Worm (Caenorhabditis elegans): ENCODE results near the gene C30B5.17.

The C30B5.17 gene

DNA sequence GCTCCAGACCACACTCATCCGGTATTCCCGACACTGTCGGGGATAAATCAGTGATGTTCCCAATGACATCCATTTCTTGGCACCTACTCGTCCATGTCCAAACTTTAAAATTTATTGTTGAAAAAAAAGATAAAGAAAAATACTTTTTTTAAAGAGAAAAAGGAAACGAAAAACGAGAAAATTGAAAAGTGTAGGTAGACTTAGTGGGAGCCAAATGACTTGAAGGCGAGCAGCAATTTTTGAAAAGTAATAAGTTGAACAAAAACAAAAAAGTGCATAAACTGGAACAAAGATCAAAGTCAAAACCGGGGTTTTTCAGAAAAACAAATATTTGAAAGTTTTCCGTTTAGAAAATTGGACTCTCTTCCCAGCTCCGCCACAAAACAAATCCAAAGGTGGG is 5.3 kb upstream of the C30B5.17 start, which contains the start of gene daf-37:
TSS of gene daf-37 (minus strand) at position 101 of the 400 bp plus-strand sequence.
- TF ChIP-seq fos-1 (tag; optimal IDR thresholded peaks at IDR 0.05) (no peak), egl-27 (tag; optimal IDR thresholded peaks at IDR 0.05) (no peak), peb-1 (tag; optimal IDR thresholded peaks at IDR 0.05) (no peak), nhr-23 (tag; optimal IDR thresholded peaks at IDR 0.05) (no peak), elt-3 (tag; optimal IDR thresholded peaks at IDR 0.05) (no peak), crh-2 (tag; optimal IDR thresholded peaks at IDR 0.05) (no peak), gmeb-1 (tag; optimal IDR thresholded peaks at IDR 0.05) (no peak), ZK546.5 (tag; optimal IDR thresholded peaks at IDR 0.05) (no peak), nhr-25 (tag; optimal IDR thresholded peaks at IDR 0.05) (no peak), ceh-82 (tag; optimal IDR thresholded peaks at IDR 0.05) (no peak), blmp-1 (tag; optimal IDR thresholded peaks at IDR 0.05; ENCODE audit: insufficient read depth) (no peak), sem-4 (tag; optimal IDR thresholded peaks at IDR 0.05) (no peak), nhr-12 (tag; optimal IDR thresholded peaks at IDR 0.05) (no peak), nhr-6 (tag; optimal IDR thresholded peaks at IDR 0.05) (no peak), mab-5 (tag; optimal IDR thresholded peaks at IDR 0.05) (no peak)

DNA sequence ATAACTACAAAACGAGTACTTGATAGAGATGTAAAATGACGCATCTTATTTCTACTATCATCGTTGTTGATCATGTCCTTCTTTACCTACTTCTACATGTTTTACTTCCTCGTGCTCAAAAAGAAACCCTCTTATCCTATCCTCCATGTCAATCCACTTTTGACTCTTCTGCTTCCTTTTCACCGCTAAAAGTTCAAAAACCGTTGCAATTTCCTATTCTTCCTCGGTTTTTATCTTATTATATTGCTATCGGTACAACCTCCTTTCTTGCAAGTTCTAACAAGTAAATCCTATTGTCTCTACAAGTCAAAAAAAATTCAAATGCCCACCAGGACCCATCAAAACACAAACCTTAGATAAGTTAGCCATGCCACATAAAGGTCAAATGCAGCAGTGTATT is 4.4 kb upstream of the C30B5.17 start:
- TF ChIP-seq lsy-2 (tag; optimal IDR thresholded peaks at IDR 0.05), result no peak
- TF ChIP-seq zag-1 (tag; optimal IDR thresholded peaks at IDR 0.05), result no peak
- TF ChIP-seq unc-62 (GFP tag; optimal IDR thresholded peaks at IDR 0.05), result no peak
- TF ChIP-seq fos-1 (tag; optimal IDR thresholded peaks at IDR 0.05), result no peak
- TF ChIP-seq unc-55 (GFP tag; optimal IDR thresholded peaks at IDR 0.05), result no peak
- no peak for TF ChIP-seq nhr-25 (tag; optimal IDR thresholded peaks at IDR 0.05)
- no peak for TF ChIP-seq nhr-21 (tag; optimal IDR thresholded peaks at IDR 0.05)
- no peak for TF ChIP-seq mbf-1 (tag; optimal IDR thresholded peaks at IDR 0.05)
- TF ChIP-seq ztf-1 (GFP tag; conservative IDR thresholded peaks at IDR 0.05), result no peak
- no peak for TF ChIP-seq alr-1 (tag; optimal IDR thresholded peaks at IDR 0.05)
- TF ChIP-seq unc-39 (tag; optimal IDR thresholded peaks at IDR 0.05), result no peak
- no peak for TF ChIP-seq nhr-12 (tag; optimal IDR thresholded peaks at IDR 0.05)
- TF ChIP-seq blmp-1 (tag; optimal IDR thresholded peaks at IDR 0.05; ENCODE audit: insufficient read depth), result no peak
- TF ChIP-seq ceh-16 (tag; optimal IDR thresholded peaks at IDR 0.05), result no peak

DNA sequence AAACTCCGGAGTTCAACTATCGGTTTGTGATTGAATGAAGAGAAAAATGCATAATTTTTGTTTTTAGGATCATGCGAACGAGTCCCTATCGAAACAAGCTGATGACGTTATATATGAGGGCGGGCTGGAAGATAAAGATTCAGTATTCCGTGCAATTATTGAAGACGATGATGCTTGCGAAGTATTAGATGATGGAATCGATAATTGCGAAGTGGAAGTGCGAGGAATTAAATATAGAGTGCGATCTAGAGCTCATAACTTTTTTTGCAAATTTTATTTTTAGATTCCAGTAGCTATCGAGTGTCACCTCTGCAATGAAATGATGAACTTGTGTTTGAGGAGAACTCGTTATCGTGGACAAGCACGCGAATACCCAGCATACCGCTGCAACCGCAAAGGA is 3.8 kb downstream of the C30B5.17 start:
- no peak for TF ChIP-seq nhr-11 (tag; optimal IDR thresholded peaks at IDR 0.05)

DNA sequence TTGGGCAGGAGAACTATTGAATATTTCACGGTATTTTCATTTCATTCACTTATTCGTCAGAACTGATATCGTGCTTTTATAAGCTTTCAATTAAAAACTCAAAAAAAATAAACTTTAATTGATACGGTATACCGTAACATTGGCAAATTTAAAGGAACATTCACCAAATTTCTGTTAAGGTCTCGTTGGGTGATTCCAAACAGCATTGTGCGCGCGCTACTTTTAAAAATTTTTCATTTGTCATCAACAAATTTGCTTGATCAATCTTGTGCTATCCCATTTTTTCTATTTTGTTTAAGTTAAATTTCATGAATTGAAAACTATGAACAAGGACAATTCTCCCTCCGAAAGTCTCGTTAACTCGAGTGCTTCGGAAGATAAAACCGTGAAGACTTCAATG is 4.3 kb downstream of the C30B5.17 start, which contains the start of gene szy-4:
TSS of gene szy-4 (plus strand) at position 229 of the 400 bp plus-strand sequence.
- TF ChIP-seq nhr-10 (tag; optimal IDR thresholded peaks at IDR 0.05), result no peak
- TF ChIP-seq nhr-21 (tag; optimal IDR thresholded peaks at IDR 0.05), result no peak
- TF ChIP-seq unc-55 (GFP tag; optimal IDR thresholded peaks at IDR 0.05), result no peak
- no peak for TF ChIP-seq mdl-1 (tag; optimal IDR thresholded peaks at IDR 0.05)
- TF ChIP-seq nhr-6 (tag; optimal IDR thresholded peaks at IDR 0.05), result no peak
- TF ChIP-seq unc-62 (GFP tag; optimal IDR thresholded peaks at IDR 0.05), result no peak
- TF ChIP-seq ztf-4 (tag; optimal IDR thresholded peaks at IDR 0.05), result no peak
- no peak for TF ChIP-seq elt-1 (tag; optimal IDR thresholded peaks at IDR 0.05)

DNA sequence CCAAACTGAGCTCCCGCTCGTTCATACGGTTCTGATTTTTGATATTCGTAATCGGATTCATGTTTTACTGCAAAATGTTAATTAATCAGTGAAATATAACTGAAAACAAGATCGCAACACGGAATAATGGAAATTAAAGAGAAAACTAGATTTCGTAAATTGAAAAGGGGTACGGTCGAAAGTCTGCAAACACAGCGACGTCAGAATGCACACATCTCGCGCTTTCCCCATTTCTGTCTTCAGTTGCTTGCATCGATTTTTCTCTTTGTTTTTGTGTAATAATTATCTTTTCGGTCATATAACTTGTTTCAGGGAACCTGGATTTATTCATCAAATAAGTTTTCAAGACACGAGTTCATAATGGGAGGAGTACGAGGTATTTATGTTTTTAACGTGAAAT is 5.9 kb downstream of the C30B5.17 start, which contains the start of the genes rbmx-2 and C30B5.2:
TSS of gene rbmx-2 (minus strand) at position 74 of the 400 bp plus-strand sequence.
TSS of gene C30B5.2 (plus strand) at position 306 of the 400 bp plus-strand sequence.
- TF ChIP-seq nhr-129 (tag; optimal IDR thresholded peaks at IDR 0.05) (peak; percentile 53), sma-3 (GFP tag; optimal IDR thresholded peaks at IDR 0.05) (peak; percentile 22), unc-55 (GFP tag; optimal IDR thresholded peaks at IDR 0.05) (no peak), nhr-21 (tag; optimal IDR thresholded peaks at IDR 0.05) (no peak), sma-9 (GFP tag; optimal IDR thresholded peaks at IDR 0.05) (peak; percentile 55), sma-9 (tag; optimal IDR thresholded peaks at IDR 0.05) (no peak), ceh-82 (tag; optimal IDR thresholded peaks at IDR 0.05) (no peak), alr-1 (tag; optimal IDR thresholded peaks at IDR 0.05) (no peak), nhr-6 (tag; optimal IDR thresholded peaks at IDR 0.05) (no peak), F13H6.1 (tag; optimal IDR thresholded peaks at IDR 0.05) (no peak), zag-1 (tag; optimal IDR thresholded peaks at IDR 0.05) (no peak), crh-2 (tag; optimal IDR thresholded peaks at IDR 0.05) (no peak), unc-39 (tag; optimal IDR thresholded peaks at IDR 0.05) (no peak), fos-1 (tag; optimal IDR thresholded peaks at IDR 0.05) (peak; percentile 26), ama-1 (optimal IDR thresholded peaks at IDR 0.05) (no peak), aly-2 (tag; optimal IDR thresholded peaks at IDR 0.05) (no peak), nhr-237 (tag; optimal IDR thresholded peaks at IDR 0.05) (no peak), sem-4 (tag; optimal IDR thresholded peaks at IDR 0.05) (no peak), lin-11 (tag; optimal IDR thresholded peaks at IDR 0.05) (peak; percentile 24), ceh-16 (tag; optimal IDR thresholded peaks at IDR 0.05) (peak; percentile 2), lsy-2 (tag; optimal IDR thresholded peaks at IDR 0.05) (peak; percentile 69 to 92)
